Fruit fly (Drosophila melanogaster) whole organism, wandering third instar larva: Measurements from ENCODE around the gene nau.

Experiments used
- Abd-B ChIP-seq: fragments of >200 bp; optimal IDR thresholded peaks from 2 replicates; lab custom pipeline; 2017; ENCODE audit warnings: missing biosample characterization, missing genetic modification characterization
- CG32264 ChIP-seq: fragments of 200-800 bp; sonication (Bioruptor generic); optimal IDR thresholded peaks from 2 replicates; lab custom pipeline; 2016; ENCODE audit warnings: missing biosample characterization, missing genetic modification characterization
- CG9705 ChIP-seq: fragments of 200-800 bp; sonication (Bioruptor generic); optimal IDR thresholded peaks from 2 replicates; lab custom pipeline; 2018; ENCODE audit warnings: missing biosample characterization, mild to moderate bottlenecking, missing genetic modification characterization
- CrebA ChIP-seq: fragments of 200-800 bp; sonication (Bioruptor generic); optimal IDR thresholded peaks from 2 replicates; lab custom pipeline; 2016; ENCODE audit warnings: missing biosample characterization, mild to moderate bottlenecking, missing genetic modification characterization, borderline replicate concordance
- Dfd ChIP-seq: fragments of >200 bp; optimal IDR thresholded peaks from 2 replicates; lab custom pipeline; 2017; ENCODE audit warnings: missing biosample characterization, missing genetic modification characterization
- Dif ChIP-seq: fragments of 200-275, 200-300 bp; sonication (Bioruptor generic); optimal IDR thresholded peaks from 2 replicates; lab custom pipeline; 2018; ENCODE audit warnings: missing biosample characterization, missing genetic modification characterization; ENCODE audit not compliant: partially characterized antibody
- GATAd ChIP-seq: sonication (Bioruptor generic); optimal IDR thresholded peaks from 2 replicates; lab custom pipeline; 2016; ENCODE audit warnings: missing biosample characterization, missing genetic modification characterization
- HLH106 ChIP-seq: fragments of 200-800 bp; optimal IDR thresholded peaks from 3 replicates; lab custom pipeline; 2019; ENCODE audit warnings: missing biosample characterization, mild to moderate bottlenecking, missing genetic modification characterization, moderate library complexity
- Hnf4 ChIP-seq: fragments of 200-800 bp; sonication (Bioruptor generic); optimal IDR thresholded peaks from 2 replicates; lab custom pipeline; 2016; ENCODE audit warnings: missing biosample characterization, mild to moderate bottlenecking, missing genetic modification characterization
- Hr78 ChIP-seq: fragments of >200 bp; optimal IDR thresholded peaks from 2 replicates; lab custom pipeline; 2017; ENCODE audit warnings: missing biosample characterization, missing genetic modification characterization
- Hr83 ChIP-seq: fragments of 200-300 bp; sonication (Bioruptor generic); optimal IDR thresholded peaks from 2 replicates; lab custom pipeline; 2016; ENCODE audit warnings: missing biosample characterization, mild to moderate bottlenecking, missing genetic modification characterization, moderate library complexity; ENCODE audit not compliant: poor library complexity, severe bottlenecking
- Jra ChIP-seq: sonication (Bioruptor generic); optimal IDR thresholded peaks from 2 replicates; lab custom pipeline; 2016; ENCODE audit warnings: missing biosample characterization, missing genetic modification characterization
- Mio ChIP-seq: sonication (Bioruptor generic); optimal IDR thresholded peaks from 2 replicates; lab custom pipeline; 2016; ENCODE audit warnings: missing biosample characterization, missing genetic modification characterization
- Myc ChIP-seq: fragments of >200 bp; optimal IDR thresholded peaks from 2 replicates; lab custom pipeline; 2017
- N ChIP-seq: fragments of >200 bp; optimal IDR thresholded peaks from 2 replicates; lab custom pipeline; 2018; ENCODE audit warnings: missing biosample characterization, missing external identifiers, missing genetic modification characterization
- OdsH ChIP-seq: fragments of 200-800 bp; sonication (Bioruptor generic); optimal IDR thresholded peaks from 2 replicates; lab custom pipeline; 2016; ENCODE audit warnings: missing biosample characterization, mild to moderate bottlenecking, missing genetic modification characterization
- Rel ChIP-seq, 2 experiments: fragments of 200-800 bp; sonication (Bioruptor generic) in 1 of 2; optimal IDR thresholded peaks; 2 replicates in 1 of 2; 3 replicates in 1 of 2; lab custom pipeline; 2016 to 2019; ENCODE audit warnings: mild to moderate bottlenecking in 2 of 2, missing biosample characterization in 2 of 2, missing genetic modification characterization in 2 of 2, moderate library complexity in 1 of 2
- Sp1 ChIP-seq: fragments of 200-800 bp; sonication (Bioruptor generic); optimal IDR thresholded peaks from 3 replicates; lab custom pipeline; 2019; ENCODE audit warnings: missing biosample characterization, mild to moderate bottlenecking, missing genetic modification characterization, moderate library complexity
- Vsx2 ChIP-seq: fragments of 200-300, 225-300 bp; sonication (Bioruptor generic); optimal IDR thresholded peaks from 2 replicates; lab custom pipeline; 2018; ENCODE audit warnings: missing biosample characterization, missing genetic modification characterization; ENCODE audit not compliant: partially characterized antibody
- br ChIP-seq: fragments of 200-800 bp; sonication (Bioruptor generic); optimal IDR thresholded peaks from 2 replicates; lab custom pipeline; 2016; ENCODE audit warnings: missing biosample characterization, missing genetic modification characterization
- brk ChIP-seq: fragments of 200-800 bp; sonication (Bioruptor generic); optimal IDR thresholded peaks from 2 replicates; lab custom pipeline; 2016; ENCODE audit warnings: missing biosample characterization, mild to moderate bottlenecking, missing genetic modification characterization
- dl ChIP-seq, 2 experiments: fragments of 175-275, 200-275 bp in 1 of 2; fragments of 200-275 bp in 1 of 2; sonication (Bioruptor generic); optimal IDR thresholded peaks; lab custom pipeline; 2018; ENCODE audit warnings: mild to moderate bottlenecking in 2 of 2, missing biosample characterization in 2 of 2, missing genetic modification characterization in 2 of 2, moderate library complexity in 2 of 2; ENCODE audit not compliant: partially characterized antibody in 2 of 2, insufficient read depth in 1 of 2
- dmrt93B ChIP-seq: fragments of 200-800 bp; sonication (Bioruptor generic); optimal IDR thresholded peaks from 2 replicates; lab custom pipeline; 2018; ENCODE audit warnings: missing biosample characterization, mild to moderate bottlenecking, missing genetic modification characterization
- dsf ChIP-seq: sonication (Bioruptor generic); optimal IDR thresholded peaks from 2 replicates; lab custom pipeline; 2016; ENCODE audit warnings: missing biosample characterization, missing genetic modification characterization, borderline replicate concordance
- ey ChIP-seq: fragments of 200-800 bp; sonication (Bioruptor generic); optimal IDR thresholded peaks from 2 replicates; lab custom pipeline; 2016; ENCODE audit warnings: missing biosample characterization, missing genetic modification characterization
- foxo ChIP-seq, 2 experiments: fragments of 200-800 bp; sonication (Bioruptor generic); optimal IDR thresholded peaks; 2 replicates in 1 of 2; 3 replicates in 1 of 2; lab custom pipeline; 2016 to 2017; ENCODE audit warnings: missing biosample characterization in 2 of 2, missing genetic modification characterization in 2 of 2
- fru ChIP-seq: fragments of 200-800 bp; sonication (Bioruptor generic); optimal IDR thresholded peaks from 3 replicates; lab custom pipeline; 2016; ENCODE audit warnings: missing biosample characterization, mild to moderate bottlenecking, missing genetic modification characterization
- h ChIP-seq: fragments of 200-800 bp; sonication (Bioruptor generic); optimal IDR thresholded peaks from 3 replicates; lab custom pipeline; 2016; ENCODE audit warnings: missing biosample characterization, mild to moderate bottlenecking, missing genetic modification characterization
- jim ChIP-seq: fragments of 175-275, 200-325 bp; sonication (Bioruptor generic); optimal IDR thresholded peaks from 2 replicates; lab custom pipeline; 2016; ENCODE audit warnings: missing biosample characterization, mild to moderate bottlenecking, missing genetic modification characterization
- lola ChIP-seq: fragments of >200 bp; optimal IDR thresholded peaks from 2 replicates; lab custom pipeline; 2017; ENCODE audit warnings: missing biosample characterization, missing genetic modification characterization
- pan ChIP-seq: fragments of >200 bp; optimal IDR thresholded peaks from 2 replicates; lab custom pipeline; 2017
- psq ChIP-seq: fragments of 200-800 bp; sonication (Bioruptor generic); optimal IDR thresholded peaks from 3 replicates; lab custom pipeline; 2017; ENCODE audit warnings: missing biosample characterization, mild to moderate bottlenecking, missing genetic modification characterization, moderate library complexity
- rgr ChIP-seq: fragments of 200-800 bp; sonication (Bioruptor generic); optimal IDR thresholded peaks from 3 replicates; lab custom pipeline; 2016; ENCODE audit warnings: missing biosample characterization, mild to moderate bottlenecking, missing genetic modification characterization
- sage ChIP-seq: fragments of 200-800 bp; sonication (Bioruptor generic); optimal IDR thresholded peaks from 2 replicates; lab custom pipeline; 2016; ENCODE audit warnings: missing biosample characterization, mild to moderate bottlenecking, missing genetic modification characterization
- sv ChIP-seq: fragments of 200-800 bp; sonication (Bioruptor generic); optimal IDR thresholded peaks from 3 replicates; lab custom pipeline; 2016; ENCODE audit warnings: missing biosample characterization, missing genetic modification characterization
- tai ChIP-seq: sonication (Bioruptor generic); optimal IDR thresholded peaks from 2 replicates; lab custom pipeline; 2016; ENCODE audit warnings: missing biosample characterization, missing genetic modification characterization
- usp ChIP-seq: fragments of >200 bp; optimal IDR thresholded peaks from 2 replicates; lab custom pipeline; 2017; ENCODE audit warnings: missing biosample characterization, missing genetic modification characterization
- woc ChIP-seq: sonication (Bioruptor generic); optimal IDR thresholded peaks from 2 replicates; lab custom pipeline; 2016; ENCODE audit warnings: missing biosample characterization, mild to moderate bottlenecking, missing genetic modification characterization

nau gene

DNA sequence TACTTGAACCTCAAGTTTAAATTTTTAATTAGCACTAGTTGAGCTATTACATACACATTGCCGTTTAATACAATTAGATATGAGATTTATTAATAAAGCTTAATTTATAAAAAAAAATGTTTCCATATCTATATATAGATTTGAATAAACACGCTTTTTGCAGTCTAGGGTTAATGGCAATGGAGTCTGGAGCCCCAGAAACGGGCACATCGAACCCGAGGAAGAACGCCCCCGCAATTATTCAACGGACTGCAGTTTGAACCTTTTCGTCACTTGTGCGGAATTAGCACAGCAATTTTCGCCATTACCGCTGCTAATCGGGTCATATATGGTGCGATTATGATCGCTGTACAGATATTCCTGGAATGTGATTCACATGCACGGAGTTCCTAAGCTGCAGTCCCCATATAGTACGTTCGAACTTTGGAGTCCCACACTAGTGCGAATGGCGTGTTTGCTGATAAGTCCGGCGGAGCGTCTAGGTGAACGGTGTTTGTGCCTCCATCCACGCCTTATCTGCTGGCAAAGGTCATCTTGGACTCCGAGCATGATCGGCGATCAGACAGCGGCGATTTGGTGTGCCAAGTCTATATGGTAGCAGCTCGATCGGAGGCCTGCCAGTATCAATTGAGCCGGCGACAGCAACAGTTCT, 45.6 kb upstream of the nau start, which contains the start of gene Lsd-1:
Lsd-1 (plus strand) TSS at position 236 of the 652 bp plus-strand sequence.
- TF ChIP-seq br (GFP tag; lab: Kevin White, UChicago) = no peak
- no peak for TF ChIP-seq dsf (GFP tag; lab: Kevin White, UChicago)
- TF ChIP-seq GATAd = no peak
- TF ChIP-seq pan (lab: Kevin White, UChicago) = no peak
- no peak for TF ChIP-seq sage (GFP tag; lab: Kevin White, UChicago)
- TF ChIP-seq Hr83 (GFP tag; lab: Kevin White, UChicago) = no peak
- TF ChIP-seq Dfd (GFP tag; lab: Kevin White, UChicago) = no peak
- no peak for TF ChIP-seq CG9705
- no peak for TF ChIP-seq jim (GFP tag; lab: Kevin White, UChicago)
- TF ChIP-seq CG32264 (GFP tag; lab: Kevin White, UChicago) = no peak
- TF ChIP-seq lola (GFP tag; lab: Kevin White, UChicago) = no peak
- peak; percentile 23 for TF ChIP-seq Rel (GFP tag; optimal IDR thresholded peaks at IDR 0.05; lab: Kevin White, UChicago)
- peak; percentile 85 for TF ChIP-seq Rel (tag; optimal IDR thresholded peaks at IDR 0.05; lab: Kevin White, UChicago)
- no peak for TF ChIP-seq woc
- peak; percentile 37 for TF ChIP-seq rgr (GFP tag; lab: Kevin White, UChicago)
- TF ChIP-seq Vsx2 (GFP tag; lab: Kevin White, UChicago) = no peak
- no peak for TF ChIP-seq Abd-B
- no peak for TF ChIP-seq ey
- TF ChIP-seq CrebA (GFP tag; lab: Kevin White, UChicago) = no peak
- TF ChIP-seq Hr78 (GFP tag; lab: Kevin White, UChicago) = no peak
- TF ChIP-seq foxo (GFP tag; optimal IDR thresholded peaks at IDR 0.05; lab: Kevin White, UChicago) = peak in 1 of 2 experiments; percentile 11
- TF ChIP-seq Sp1 (GFP tag; lab: Kevin White, UChicago) = peak; percentile 76
- no peak for TF ChIP-seq dl (GFP tag; optimal IDR thresholded peaks at IDR 0.05; lab: Kevin White, UChicago; ENCODE audit: insufficient read depth in 1 of 2, partially characterized antibody in 2 of 2)
- no peak for TF ChIP-seq Jra (GFP tag; lab: Kevin White, UChicago)
- peak; percentile 31 for TF ChIP-seq h (GFP tag; lab: Kevin White, UChicago)
- no peak for TF ChIP-seq usp (GFP tag; lab: Kevin White, UChicago)
- no peak for TF ChIP-seq Mio (GFP tag; lab: Kevin White, UChicago)
- no peak for TF ChIP-seq psq (GFP tag; lab: Kevin White, UChicago)
- no peak for TF ChIP-seq dmrt93B (GFP tag; lab: Kevin White, UChicago)
- TF ChIP-seq Dif = no peak
- TF ChIP-seq sv (GFP tag; lab: Kevin White, UChicago) = no peak
- TF ChIP-seq Myc = no peak
- no peak for TF ChIP-seq OdsH (GFP tag; lab: Kevin White, UChicago)
- TF ChIP-seq brk (GFP tag; lab: Kevin White, UChicago) = no peak
- TF ChIP-seq N (GFP tag; lab: Kevin White, UChicago) = no peak
- TF ChIP-seq fru (GFP tag; lab: Kevin White, UChicago) = no peak
- TF ChIP-seq HLH106 (tag; lab: Kevin White, UChicago) = peak; percentile 62
- TF ChIP-seq Hnf4 = peak; percentile 30
- no peak for TF ChIP-seq tai (GFP tag; lab: Kevin White, UChicago)

DNA sequence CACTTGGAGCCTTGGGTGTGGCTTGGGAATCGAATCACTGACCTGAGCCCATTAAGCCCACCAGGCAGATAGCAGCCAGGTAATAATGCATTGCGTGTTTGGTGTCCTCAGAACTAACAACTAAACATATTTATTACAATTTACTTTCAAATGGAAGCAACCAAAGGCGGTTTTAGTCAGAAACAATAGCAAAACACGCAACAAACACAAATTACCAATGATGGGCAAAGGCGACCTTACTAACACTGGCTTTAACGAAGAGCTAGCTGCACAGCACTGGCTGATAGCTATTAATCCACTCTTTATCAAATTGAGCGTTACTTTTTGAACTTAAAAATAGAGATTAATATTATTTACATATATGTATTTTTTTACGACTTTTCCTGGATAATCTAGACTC, 44.9 kb upstream of the nau start, which contains the start of gene udt:
udt (minus strand) TSS at position 249 of the 400 bp plus-strand sequence.
- TF ChIP-seq sv (GFP tag; lab: Kevin White, UChicago) (peak; percentile 26), CG9705 (no peak), Mio (GFP tag; lab: Kevin White, UChicago) (no peak), psq (GFP tag; lab: Kevin White, UChicago) (peak; percentile 28), foxo (GFP tag; optimal IDR thresholded peaks at IDR 0.05; lab: Kevin White, UChicago) (no peak), Rel (GFP tag; optimal IDR thresholded peaks at IDR 0.05; lab: Kevin White, UChicago) (no peak), Rel (tag; optimal IDR thresholded peaks at IDR 0.05; lab: Kevin White, UChicago) (no peak), HLH106 (tag; lab: Kevin White, UChicago) (no peak), Hnf4 (peak; percentile 46), h (GFP tag; lab: Kevin White, UChicago) (no peak), sage (GFP tag; lab: Kevin White, UChicago) (no peak), br (GFP tag; lab: Kevin White, UChicago) (peak; percentile 0), dl (GFP tag; optimal IDR thresholded peaks at IDR 0.05; lab: Kevin White, UChicago; ENCODE audit: insufficient read depth in 1 of 2, partially characterized antibody in 2 of 2) (no peak), OdsH (GFP tag; lab: Kevin White, UChicago) (no peak), Abd-B (no peak), GATAd (no peak), Myc (peak; percentile 39), Dfd (GFP tag; lab: Kevin White, UChicago) (no peak), lola (GFP tag; lab: Kevin White, UChicago) (no peak), usp (GFP tag; lab: Kevin White, UChicago) (no peak), Dif (no peak), Hr83 (GFP tag; lab: Kevin White, UChicago) (peak; percentile 20)
